Worm (Caenorhabditis elegans) whole organism, young adult: ENCODE results near the gene arl-3.

Experiments
- B0019.2 ChIP-seq: fragments of 200-800 bp; sonication (Bioruptor generic); conservative IDR thresholded peaks from 2 replicates; pipeline ENCODE4 v1.3.6; 2022; ENCODE audit warnings: missing genetic modification reagents, missing genetic modification characterization, missing compliant biosample characterization
- F22D6.2 ChIP-seq: sonication (generic microtip); optimal IDR thresholded peaks from 2 replicates; lab custom pipeline; 2016; ENCODE audit warnings: mild to moderate bottlenecking, missing genetic modification characterization, missing compliant biosample characterization
- F33H1.4 ChIP-seq: fragments of 200-800 bp; sonication (Bioruptor generic); IDR thresholded peaks from 2 replicates; pipeline ENCODE4 v1.3.6; 2022; ENCODE audit warnings: missing genetic modification reagents, missing genetic modification characterization, missing compliant biosample characterization
- F37B4.10 ChIP-seq: fragments of 200-800 bp; sonication (Bioruptor generic); IDR thresholded peaks from 2 replicates; pipeline ENCODE4 v1.3.6; 2022; ENCODE audit warnings: missing genetic modification characterization, missing compliant biosample characterization
- F39B2.1 ChIP-seq: fragments of 200-800 bp; sonication (Bioruptor generic); IDR thresholded peaks from 2 replicates; pipeline ENCODE4 v1.3.6; 2022; ENCODE audit warnings: missing genetic modification reagents, missing genetic modification characterization, missing compliant biosample characterization
- F57A8.1 ChIP-seq: fragments of 200-800 bp; sonication (Bioruptor generic); optimal IDR thresholded peaks from 2 replicates; lab custom pipeline; 2018; ENCODE audit warnings: mild to moderate bottlenecking, missing genetic modification characterization, moderate library complexity, missing compliant biosample characterization
- F57C9.4 ChIP-seq: sonication (generic microtip); optimal IDR thresholded peaks from 2 replicates; lab custom pipeline; 2017; ENCODE audit warnings: mild to moderate bottlenecking, missing genetic modification characterization, missing compliant biosample characterization
- K11D2.4 ChIP-seq: fragments of 200-800 bp; sonication (Bioruptor generic); IDR thresholded peaks from 2 replicates; pipeline ENCODE4 v1.3.6; 2022; ENCODE audit warnings: missing genetic modification reagents, missing genetic modification characterization, missing compliant biosample characterization
- T07F8.4 ChIP-seq: sonication (generic microtip); optimal IDR thresholded peaks from 2 replicates; lab custom pipeline; 2016; ENCODE audit warnings: mild to moderate bottlenecking, missing genetic modification characterization, moderate library complexity, missing compliant biosample characterization
- T26A5.8 ChIP-seq: sonication (generic microtip); optimal IDR thresholded peaks from 2 replicates; lab custom pipeline; 2016; ENCODE audit warnings: missing genetic modification characterization, missing compliant biosample characterization
- Y53F4B.3 ChIP-seq: fragments of 200-800 bp; sonication (Bioruptor generic); IDR thresholded peaks from 2 replicates; pipeline ENCODE4 v1.3.6; 2022; ENCODE audit warnings: missing genetic modification reagents, missing genetic modification characterization, missing compliant biosample characterization
- Y79H2A.3 ChIP-seq: fragments of 200-800 bp; sonication (Bioruptor generic); conservative IDR thresholded peaks from 2 replicates; pipeline ENCODE4 v1.3.6; 2022; ENCODE audit warnings: missing genetic modification reagents, missing genetic modification characterization, missing compliant biosample characterization
- Y95B8A.8 ChIP-seq: fragments of 200-800 bp; sonication (Bioruptor generic); IDR thresholded peaks from 2 replicates; pipeline ENCODE4 v1.3.6; 2022; ENCODE audit warnings: missing genetic modification reagents, missing genetic modification characterization, missing compliant biosample characterization
- aptf-2 ChIP-seq: fragments of 200-800 bp; sonication (Bioruptor generic); conservative IDR thresholded peaks from 2 replicates; pipeline ENCODE4 v1.3.6; 2022; ENCODE audit warnings: missing genetic modification reagents, missing genetic modification characterization, missing compliant biosample characterization
- attf-5 ChIP-seq: fragments of 200-800 bp; sonication (Bioruptor generic); optimal IDR thresholded peaks from 2 replicates; lab custom pipeline; 2018; ENCODE audit warnings: mild to moderate bottlenecking, missing genetic modification characterization, missing compliant biosample characterization
- bed-1 ChIP-seq: fragments of 200-800 bp; sonication (Bioruptor generic); IDR thresholded peaks from 2 replicates; pipeline ENCODE4 v1.3.6; 2022; ENCODE audit warnings: missing genetic modification reagents, missing genetic modification characterization, missing compliant biosample characterization
- cebp-1 ChIP-seq, 2 experiments: fragments of 200-800 bp in 1 of 2; sonication (Bioruptor generic) in 1 of 2; sonication (generic microtip) in 1 of 2; IDR thresholded peaks in 1 of 2; optimal IDR thresholded peaks in 1 of 2; 2 replicates each; pipeline versions ENCODE4 v1.3.6 to Lab custom; 2017 to 2022; ENCODE audit warnings: missing compliant biosample characterization in 2 of 2, missing genetic modification characterization in 2 of 2, mild to moderate bottlenecking in 1 of 2, missing genetic modification reagents in 1 of 2, moderate library complexity in 1 of 2
- ceh-100 ChIP-seq: fragments of 200-800 bp; sonication (Bioruptor generic); IDR thresholded peaks from 2 replicates; pipeline ENCODE4 v1.3.6; 2022; ENCODE audit warnings: missing genetic modification reagents, missing genetic modification characterization, missing compliant biosample characterization
- ceh-58 ChIP-seq: fragments of 200-800 bp; sonication (Bioruptor generic); IDR thresholded peaks from 2 replicates; pipeline ENCODE4 v1.3.6; 2022; ENCODE audit warnings: missing genetic modification characterization, missing compliant biosample characterization
- ceh-91 ChIP-seq: fragments of 200-800 bp; sonication (Bioruptor generic); IDR thresholded peaks from 2 replicates; pipeline ENCODE4 v1.3.6; 2022; ENCODE audit warnings: missing genetic modification reagents, missing genetic modification characterization, missing compliant biosample characterization
- dox-1 ChIP-seq: fragments of 200-800 bp; sonication (Bioruptor generic); IDR thresholded peaks from 2 replicates; pipeline ENCODE4 v1.3.6; 2022; ENCODE audit warnings: missing genetic modification reagents, missing genetic modification characterization, missing compliant biosample characterization
- egl-18 ChIP-seq: fragments of 200-800 bp; sonication (Bioruptor generic); IDR thresholded peaks from 2 replicates; pipeline ENCODE4 v1.3.6; 2022; ENCODE audit warnings: missing genetic modification reagents, missing genetic modification characterization, missing compliant biosample characterization
- ekl-4 ChIP-seq: fragments of 200-800 bp; sonication (Bioruptor generic); IDR thresholded peaks from 2 replicates; pipeline ENCODE4 v1.3.6; 2022; ENCODE audit warnings: missing genetic modification reagents, missing genetic modification characterization, missing compliant biosample characterization
- gei-17 ChIP-seq: fragments of 200-800 bp; sonication (Bioruptor generic); optimal IDR thresholded peaks from 2 replicates; lab custom pipeline; 2018; ENCODE audit warnings: mild to moderate bottlenecking, missing genetic modification characterization, missing compliant biosample characterization
- him-1 ChIP-seq: sonication (generic microtip); optimal IDR thresholded peaks from 2 replicates; lab custom pipeline; 2016; ENCODE audit warnings: missing genotype, missing genetic modification reagents, missing genetic modification characterization, missing compliant biosample characterization
- hmg-1.2 ChIP-seq: fragments of 200-800 bp; sonication (Bioruptor generic); IDR thresholded peaks from 2 replicates; pipeline ENCODE4 v1.3.6; 2022; ENCODE audit warnings: missing genetic modification reagents, missing genetic modification characterization, missing compliant biosample characterization
- hmg-20 ChIP-seq: fragments of 200-800 bp; sonication (Bioruptor generic); IDR thresholded peaks from 2 replicates; pipeline ENCODE4 v1.3.6; 2022; ENCODE audit warnings: missing genetic modification reagents, missing genetic modification characterization, missing compliant biosample characterization
- let-607 ChIP-seq, 2 experiments: fragments of 200-800 bp in 1 of 2; sonication (Bioruptor generic) in 1 of 2; sonication (generic microtip) in 1 of 2; optimal IDR thresholded peaks; 2 replicates each; lab custom pipeline; 2016 to 2018; ENCODE audit warnings: mild to moderate bottlenecking in 2 of 2, missing compliant biosample characterization in 2 of 2, missing genetic modification characterization in 2 of 2, moderate library complexity in 2 of 2, missing genotype in 1 of 2
- madf-10 ChIP-seq: sonication (generic microtip); optimal IDR thresholded peaks from 2 replicates; lab custom pipeline; 2016; ENCODE audit warnings: mild to moderate bottlenecking, missing genetic modification characterization, missing compliant biosample characterization
- madf-3 ChIP-seq: fragments of 200-800 bp; sonication (Bioruptor generic); IDR thresholded peaks from 2 replicates; pipeline ENCODE4 v1.3.6; 2022; ENCODE audit warnings: missing genetic modification reagents, missing genetic modification characterization, missing compliant biosample characterization
- madf-8 ChIP-seq: fragments of 200-800 bp; sonication (Bioruptor generic); conservative IDR thresholded peaks from 2 replicates; pipeline ENCODE4 v1.3.6; 2022; ENCODE audit warnings: missing genetic modification reagents, missing genetic modification characterization, missing compliant biosample characterization
- nfya-1 ChIP-seq: sonication (generic microtip); optimal IDR thresholded peaks from 2 replicates; lab custom pipeline; 2017; ENCODE audit warnings: antibody characterized with exemption, missing compliant biosample characterization, missing genetic modification characterization, borderline replicate concordance; ENCODE audit not compliant: insufficient read depth
- nfyb-1 ChIP-seq: fragments of 200-800 bp; sonication (Bioruptor generic); IDR thresholded peaks from 2 replicates; pipeline ENCODE4 v1.3.6; 2022; ENCODE audit warnings: missing genetic modification reagents, missing genetic modification characterization, missing compliant biosample characterization
- rcor-1 ChIP-seq: fragments of 200-800 bp; sonication (Bioruptor generic); IDR thresholded peaks from 2 replicates; pipeline ENCODE4 v1.3.6; 2022; ENCODE audit warnings: missing genetic modification reagents, missing genetic modification characterization, missing compliant biosample characterization
- rec-8 ChIP-seq, 2 experiments: sonication (generic microtip); optimal IDR thresholded peaks; 2 replicates each; lab custom pipeline; 2016; ENCODE audit warnings: mild to moderate bottlenecking in 2 of 2, missing genetic modification characterization in 2 of 2, missing genetic modification reagents in 2 of 2, missing genotype in 2 of 2, missing biosample characterization in 1 of 2, missing compliant biosample characterization in 1 of 2, moderate library complexity in 1 of 2
- rpc-1 ChIP-seq, 2 experiments: fragments of 150-350 bp in 1 of 2; sonication (generic microtip) in 1 of 2; optimal IDR thresholded peaks; 2 replicates each; lab custom pipeline; 2014 to 2018; ENCODE audit warnings: missing biosample characterization in 1 of 2, missing genetic modification characterization in 1 of 2, missing genetic modification reagents in 1 of 2, missing genotype in 1 of 2
- snpc-1.1 ChIP-seq: sonication (generic microtip); optimal IDR thresholded peaks from 2 replicates; lab custom pipeline; 2017; ENCODE audit warnings: missing genetic modification characterization, mild to moderate bottlenecking, missing compliant biosample characterization, antibody characterized with exemption, moderate library complexity, missing genotype, missing genetic modification reagents; ENCODE audit not compliant: insufficient read depth
- snpc-1.3 ChIP-seq: sonication (generic microtip); optimal IDR thresholded peaks from 2 replicates; lab custom pipeline; 2017; ENCODE audit warnings: missing genetic modification characterization, mild to moderate bottlenecking, missing compliant biosample characterization, antibody characterized with exemption, moderate library complexity, missing genotype, missing genetic modification reagents; ENCODE audit not compliant: insufficient read depth
- tbp1 ChIP-seq: fragments of 200-800 bp; sonication (Bioruptor generic); optimal IDR thresholded peaks from 2 replicates; lab custom pipeline; 2018; ENCODE audit warnings: mild to moderate bottlenecking, missing genetic modification characterization, missing compliant biosample characterization
- tbx-9 ChIP-seq: sonication (generic microtip); optimal IDR thresholded peaks from 2 replicates; lab custom pipeline; 2016; ENCODE audit warnings: borderline replicate concordance, missing genetic modification characterization, inconsistent platforms, missing compliant biosample characterization
- xnd-1 ChIP-seq: sonication (generic microtip); optimal IDR thresholded peaks from 2 replicates; lab custom pipeline; 2016; ENCODE audit warnings: missing genotype, missing genetic modification reagents, missing genetic modification characterization, missing compliant biosample characterization
- zim-3 ChIP-seq: sonication (generic microtip); optimal IDR thresholded peaks from 2 replicates; lab custom pipeline; 2017; ENCODE audit warnings: mild to moderate bottlenecking, missing genetic modification characterization, moderate library complexity, missing compliant biosample characterization
- ztf-18 ChIP-seq: sonication (generic microtip); optimal IDR thresholded peaks from 2 replicates; lab custom pipeline; 2016; ENCODE audit warnings: missing genotype, mild to moderate bottlenecking, missing genetic modification characterization, missing compliant biosample characterization
- ztf-22 ChIP-seq: fragments of 200-800 bp; sonication (Bioruptor generic); optimal IDR thresholded peaks from 2 replicates; lab custom pipeline; 2018; ENCODE audit warnings: mild to moderate bottlenecking, missing genetic modification characterization, moderate library complexity, missing compliant biosample characterization
- ztf-25 ChIP-seq: fragments of 200-800 bp; sonication (Bioruptor generic); IDR thresholded peaks from 2 replicates; pipeline ENCODE4 v1.3.6; 2022; ENCODE audit warnings: missing genetic modification reagents, missing genetic modification characterization, missing compliant biosample characterization
- ztf-26 ChIP-seq: sonication (generic microtip); optimal IDR thresholded peaks from 2 replicates; lab custom pipeline; 2017; ENCODE audit warnings: missing genetic modification characterization, missing compliant biosample characterization
- ztf-28 ChIP-seq: fragments of 200-800 bp; sonication (Bioruptor generic); IDR thresholded peaks from 2 replicates; pipeline ENCODE4 v1.3.6; 2022; ENCODE audit warnings: missing genetic modification reagents, missing genetic modification characterization, missing compliant biosample characterization

Gene arl-3

ce11 chrII:14598367-14598766, 7.9 kb upstream of the arl-3 start (continued):
- TF ChIP-seq ztf-18 (no peak), rcor-1 (no peak), hmg-1.2 (peak; percentile 16; the same call in 1 of the 2 replicates), gei-17 (no peak), Y95B8A.8 (GFP tag; lab: Robert Waterston, UW) (no peak), F57C9.4 (tag; lab: Kevin White, UChicago) (no peak), him-1 (no peak), snpc-1.3 (tag; lab: Kevin White, UChicago) (no peak), zim-3 (no peak), K11D2.4 (GFP tag; lab: Robert Waterston, UW) (peak; percentile 54; the same call in 1 of the 2 replicates), ztf-25 (GFP tag; lab: Robert Waterston, UW) (no peak), F33H1.4 (GFP tag; lab: Robert Waterston, UW) (no peak), madf-8 (GFP tag; lab: Robert Waterston, UW) (no peak), snpc-1.1 (tag; lab: Kevin White, UChicago) (no peak), attf-5 (GFP tag; lab: Kevin White, UChicago) (peak; percentile 4), F57A8.1 (GFP tag; lab: Kevin White, UChicago) (no peak), madf-10 (tag; lab: Kevin White, UChicago) (no peak), tbp1 (GFP tag; lab: Kevin White, UChicago) (peak; percentile 52), ekl-4 (GFP tag; lab: Robert Waterston, UW) (no peak), hmg-20 (GFP tag; lab: Robert Waterston, UW) (no peak), rpc-1 (optimal IDR thresholded peaks at IDR 0.05; lab: Kevin White, UChicago) (no peak), rpc-1 (tag; optimal IDR thresholded peaks at IDR 0.05; lab: Kevin White, UChicago) (no peak), ceh-100 (GFP tag; lab: Robert Waterston, UW) (no peak), T26A5.8 (tag; lab: Kevin White, UChicago) (no peak), F37B4.10 (GFP tag; lab: Robert Waterston, UW) (no peak), nfyb-1 (GFP tag; lab: Robert Waterston, UW) (peak; percentile 54; the same call in 1 of the 2 replicates), T07F8.4 (tag; lab: Kevin White, UChicago) (no peak), ceh-91 (GFP tag; lab: Robert Waterston, UW) (no peak), B0019.2 (no peak), ceh-58 (GFP tag; lab: Robert Waterston, UW) (no peak), rec-8 (tag; optimal IDR thresholded peaks at IDR 0.05; lab: Kevin White, UChicago) (no peak), ztf-26 (tag; lab: Kevin White, UChicago) (peak; percentile 1), bed-1 (no peak), F22D6.2 (no peak), xnd-1 (tag; lab: Kevin White, UChicago) (no peak), nfya-1 (tag; lab: Kevin White, UChicago) (no peak), Y53F4B.3 (GFP tag; lab: Robert Waterston, UW) (no peak), Y79H2A.3 (no peak), egl-18 (no peak), F39B2.1 (GFP tag; lab: Robert Waterston, UW) (no peak), let-607 (tag; optimal IDR thresholded peaks at IDR 0.05; lab: Kevin White, UChicago) (peak in 1 of 2 experiments; percentile 36), madf-3 (GFP tag; lab: Robert Waterston, UW) (no peak), ztf-22 (no peak), cebp-1 (GFP tag; IDR thresholded peaks at IDR 0.05; lab: Robert Waterston, UW) (no peak), cebp-1 (tag; optimal IDR thresholded peaks at IDR 0.05; lab: Kevin White, UChicago) (peak; percentile 63), aptf-2 (no peak), tbx-9 (tag; lab: Kevin White, UChicago) (no peak), dox-1 (GFP tag; lab: Robert Waterston, UW) (no peak), ztf-28 (GFP tag; lab: Robert Waterston, UW) (no peak)
